Fruit fly (Drosophila melanogaster) whole organism, wandering third instar larva: ENCODE results near the gene CG15283.
A peak's percentile ranks its signal among the peaks of the same experiment; 100 is the strongest.

Source experiments
- Abd-B ChIP-seq: fragments of >200 bp; optimal IDR thresholded peaks from 2 replicates; lab custom pipeline; 2017; ENCODE audit warnings: missing biosample characterization, missing genetic modification characterization
- CG9705 ChIP-seq: fragments of 200-800 bp; sonication (Bioruptor generic); optimal IDR thresholded peaks from 2 replicates; lab custom pipeline; 2018; ENCODE audit warnings: missing biosample characterization, mild to moderate bottlenecking, missing genetic modification characterization
- CrebA ChIP-seq: fragments of 200-800 bp; sonication (Bioruptor generic); optimal IDR thresholded peaks from 2 replicates; lab custom pipeline; 2016; ENCODE audit warnings: missing biosample characterization, mild to moderate bottlenecking, missing genetic modification characterization, borderline replicate concordance
- Dfd ChIP-seq: fragments of >200 bp; optimal IDR thresholded peaks from 2 replicates; lab custom pipeline; 2017; ENCODE audit warnings: missing biosample characterization, missing genetic modification characterization
- Dif ChIP-seq: fragments of 200-275, 200-300 bp; sonication (Bioruptor generic); optimal IDR thresholded peaks from 2 replicates; lab custom pipeline; 2018; ENCODE audit warnings: missing biosample characterization, missing genetic modification characterization; ENCODE audit not compliant: partially characterized antibody
- GATAd ChIP-seq: sonication (Bioruptor generic); optimal IDR thresholded peaks from 2 replicates; lab custom pipeline; 2016; ENCODE audit warnings: missing biosample characterization, missing genetic modification characterization
- HLH106 ChIP-seq: fragments of 200-800 bp; optimal IDR thresholded peaks from 3 replicates; lab custom pipeline; 2019; ENCODE audit warnings: missing biosample characterization, mild to moderate bottlenecking, missing genetic modification characterization, moderate library complexity
- Hnf4 ChIP-seq: fragments of 200-800 bp; sonication (Bioruptor generic); optimal IDR thresholded peaks from 2 replicates; lab custom pipeline; 2016; ENCODE audit warnings: missing biosample characterization, mild to moderate bottlenecking, missing genetic modification characterization
- Hr78 ChIP-seq: fragments of >200 bp; optimal IDR thresholded peaks from 2 replicates; lab custom pipeline; 2017; ENCODE audit warnings: missing biosample characterization, missing genetic modification characterization
- Hr83 ChIP-seq: fragments of 200-300 bp; sonication (Bioruptor generic); optimal IDR thresholded peaks from 2 replicates; lab custom pipeline; 2016; ENCODE audit warnings: missing biosample characterization, mild to moderate bottlenecking, missing genetic modification characterization, moderate library complexity; ENCODE audit not compliant: poor library complexity, severe bottlenecking
- Jra ChIP-seq: sonication (Bioruptor generic); optimal IDR thresholded peaks from 2 replicates; lab custom pipeline; 2016; ENCODE audit warnings: missing biosample characterization, missing genetic modification characterization
- Mio ChIP-seq: sonication (Bioruptor generic); optimal IDR thresholded peaks from 2 replicates; lab custom pipeline; 2016; ENCODE audit warnings: missing biosample characterization, missing genetic modification characterization
- Myc ChIP-seq: fragments of >200 bp; optimal IDR thresholded peaks from 2 replicates; lab custom pipeline; 2017
- N ChIP-seq: fragments of >200 bp; optimal IDR thresholded peaks from 2 replicates; lab custom pipeline; 2018; ENCODE audit warnings: missing biosample characterization, missing external identifiers, missing genetic modification characterization
- OdsH ChIP-seq: fragments of 200-800 bp; sonication (Bioruptor generic); optimal IDR thresholded peaks from 2 replicates; lab custom pipeline; 2016; ENCODE audit warnings: missing biosample characterization, mild to moderate bottlenecking, missing genetic modification characterization
- Vsx2 ChIP-seq: fragments of 200-300, 225-300 bp; sonication (Bioruptor generic); optimal IDR thresholded peaks from 2 replicates; lab custom pipeline; 2018; ENCODE audit warnings: missing biosample characterization, missing genetic modification characterization; ENCODE audit not compliant: partially characterized antibody
- br ChIP-seq: fragments of 200-800 bp; sonication (Bioruptor generic); optimal IDR thresholded peaks from 2 replicates; lab custom pipeline; 2016; ENCODE audit warnings: missing biosample characterization, missing genetic modification characterization
- brk ChIP-seq: fragments of 200-800 bp; sonication (Bioruptor generic); optimal IDR thresholded peaks from 2 replicates; lab custom pipeline; 2016; ENCODE audit warnings: missing biosample characterization, mild to moderate bottlenecking, missing genetic modification characterization
- dl ChIP-seq, 2 experiments: fragments of 175-275, 200-275 bp in 1 of 2; fragments of 200-275 bp in 1 of 2; sonication (Bioruptor generic); optimal IDR thresholded peaks; lab custom pipeline; 2018; ENCODE audit warnings: mild to moderate bottlenecking in 2 of 2, missing biosample characterization in 2 of 2, missing genetic modification characterization in 2 of 2, moderate library complexity in 2 of 2; ENCODE audit not compliant: partially characterized antibody in 2 of 2, insufficient read depth in 1 of 2
- dsf ChIP-seq: sonication (Bioruptor generic); optimal IDR thresholded peaks from 2 replicates; lab custom pipeline; 2016; ENCODE audit warnings: missing biosample characterization, missing genetic modification characterization, borderline replicate concordance
- foxo ChIP-seq, 2 experiments: fragments of 200-800 bp; sonication (Bioruptor generic); optimal IDR thresholded peaks; 2 replicates in 1 of 2; 3 replicates in 1 of 2; lab custom pipeline; 2016 to 2017; ENCODE audit warnings: missing biosample characterization in 2 of 2, missing genetic modification characterization in 2 of 2
- fru ChIP-seq: fragments of 200-800 bp; sonication (Bioruptor generic); optimal IDR thresholded peaks from 3 replicates; lab custom pipeline; 2016; ENCODE audit warnings: missing biosample characterization, mild to moderate bottlenecking, missing genetic modification characterization
- h ChIP-seq: fragments of 200-800 bp; sonication (Bioruptor generic); optimal IDR thresholded peaks from 3 replicates; lab custom pipeline; 2016; ENCODE audit warnings: missing biosample characterization, mild to moderate bottlenecking, missing genetic modification characterization
- jim ChIP-seq: fragments of 175-275, 200-325 bp; sonication (Bioruptor generic); optimal IDR thresholded peaks from 2 replicates; lab custom pipeline; 2016; ENCODE audit warnings: missing biosample characterization, mild to moderate bottlenecking, missing genetic modification characterization
- lola ChIP-seq: fragments of >200 bp; optimal IDR thresholded peaks from 2 replicates; lab custom pipeline; 2017; ENCODE audit warnings: missing biosample characterization, missing genetic modification characterization
- psq ChIP-seq: fragments of 200-800 bp; sonication (Bioruptor generic); optimal IDR thresholded peaks from 3 replicates; lab custom pipeline; 2017; ENCODE audit warnings: missing biosample characterization, mild to moderate bottlenecking, missing genetic modification characterization, moderate library complexity
- sv ChIP-seq: fragments of 200-800 bp; sonication (Bioruptor generic); optimal IDR thresholded peaks from 3 replicates; lab custom pipeline; 2016; ENCODE audit warnings: missing biosample characterization, missing genetic modification characterization
- tai ChIP-seq: sonication (Bioruptor generic); optimal IDR thresholded peaks from 2 replicates; lab custom pipeline; 2016; ENCODE audit warnings: missing biosample characterization, missing genetic modification characterization
- usp ChIP-seq: fragments of >200 bp; optimal IDR thresholded peaks from 2 replicates; lab custom pipeline; 2017; ENCODE audit warnings: missing biosample characterization, missing genetic modification characterization
- woc ChIP-seq: sonication (Bioruptor generic); optimal IDR thresholded peaks from 2 replicates; lab custom pipeline; 2016; ENCODE audit warnings: missing biosample characterization, mild to moderate bottlenecking, missing genetic modification characterization

The CG15283 gene

dm6 chr2L:14483395-14483794 lies 32.7 kb upstream of the CG15283 start:
- TF ChIP-seq Mio (GFP tag; lab: Kevin White, UChicago): no peak
- no peak for TF ChIP-seq woc
- no peak for TF ChIP-seq usp (GFP tag; lab: Kevin White, UChicago)
- no peak for TF ChIP-seq Dif (GFP tag; lab: Kevin White, UChicago)
- TF ChIP-seq br (GFP tag; lab: Kevin White, UChicago): no peak
- no peak for TF ChIP-seq GATAd
- TF ChIP-seq Myc (lab: Kevin White, UChicago): no peak
- no peak for TF ChIP-seq HLH106 (tag; lab: Kevin White, UChicago)
- TF ChIP-seq fru (GFP tag; lab: Kevin White, UChicago): no peak
- TF ChIP-seq foxo (GFP tag; optimal IDR thresholded peaks at IDR 0.05; lab: Kevin White, UChicago): no peak
- TF ChIP-seq Hr83: no peak
- TF ChIP-seq OdsH (GFP tag; lab: Kevin White, UChicago): no peak
- no peak for TF ChIP-seq Hnf4 (GFP tag; lab: Kevin White, UChicago)

- TF ChIP-seq brk (GFP tag; lab: Kevin White, UChicago) (no peak), Vsx2 (GFP tag; lab: Kevin White, UChicago) (no peak), GATAd (no peak), usp (GFP tag; lab: Kevin White, UChicago) (no peak), OdsH (GFP tag; lab: Kevin White, UChicago) (no peak), Hr78 (GFP tag; lab: Kevin White, UChicago) (no peak), CG9705 (GFP tag; lab: Kevin White, UChicago) (no peak), Mio (GFP tag; lab: Kevin White, UChicago) (no peak), h (no peak), woc (no peak), tai (GFP tag; lab: Kevin White, UChicago) (no peak), HLH106 (tag; lab: Kevin White, UChicago) (no peak), Abd-B (GFP tag; lab: Kevin White, UChicago) (no peak), N (no peak), CrebA (GFP tag; lab: Kevin White, UChicago) (no peak), dl (GFP tag; optimal IDR thresholded peaks at IDR 0.05; lab: Kevin White, UChicago; ENCODE audit: insufficient read depth in 1 of 2, partially characterized antibody in 2 of 2) (no peak), jim (GFP tag; lab: Kevin White, UChicago) (no peak), dsf (GFP tag; lab: Kevin White, UChicago) (no peak)
Measured at dm6 chr2L:14478864-14479263, 28.1 kb upstream of the CG15283 start.

- TF ChIP-seq CG9705 (GFP tag; lab: Kevin White, UChicago) (no peak), fru (GFP tag; lab: Kevin White, UChicago) (peak; percentile 5)
Measured at dm6 chr2L:14477464-14478239, 26.9 kb upstream of the CG15283 start.

- TF ChIP-seq woc (no peak), HLH106 (tag; lab: Kevin White, UChicago) (no peak), Dfd (no peak), brk (GFP tag; lab: Kevin White, UChicago) (no peak), Hr78 (GFP tag; lab: Kevin White, UChicago) (no peak), fru (GFP tag; lab: Kevin White, UChicago) (no peak), usp (GFP tag; lab: Kevin White, UChicago) (no peak), Jra (GFP tag; lab: Kevin White, UChicago) (no peak), OdsH (GFP tag; lab: Kevin White, UChicago) (no peak), psq (GFP tag; lab: Kevin White, UChicago) (no peak), lola (GFP tag; lab: Kevin White, UChicago) (no peak), Hr83 (no peak), sv (no peak), jim (GFP tag; lab: Kevin White, UChicago) (no peak), CG9705 (GFP tag; lab: Kevin White, UChicago) (no peak)
- TF ChIP-seq, all 38 proteins: peak for 0
Measured at dm6 chr2L:14476501-14477067, 25.9 kb upstream of the CG15283 start.
